Fruit fly (Drosophila melanogaster) whole organism, pupa: ENCODE data around the gene ssp.

Experiments used
- Ets98B ChIP-seq: fragments of 200-800 bp; sonication (Bioruptor generic); IDR thresholded peaks from 2 replicates; pipeline ENCODE4 v1.3.6; 2022; ENCODE audit warnings: missing biosample characterization, missing genetic modification characterization
- Pif1A ChIP-seq: fragments of 200-800 bp; sonication (Bioruptor generic); optimal IDR thresholded peaks from 3 replicates; lab custom pipeline; 2016; ENCODE audit warnings: missing biosample characterization, missing genetic modification characterization
- Snoo ChIP-seq: fragments of 200-800 bp; sonication (Bioruptor generic); optimal IDR thresholded peaks from 3 replicates; lab custom pipeline; 2017; ENCODE audit warnings: missing biosample characterization, mild to moderate bottlenecking, missing genetic modification characterization, inconsistent platforms

dm6 chr3L:12077953-12078352 lies 40.1 kb upstream of the ssp start:
- no peak for TF ChIP-seq Ets98B (GFP tag; lab: Robert Waterston, UW)
- TF ChIP-seq Snoo = no peak
- no peak for TF ChIP-seq Pif1A (GFP tag; lab: Kevin White, UChicago)
